Fruit fly (Drosophila melanogaster) whole organism, embryonic: Measurements from ENCODE around the gene Ugt305A1.

Experiments
- Abd-B ChIP-seq: fragments of 200-800 bp; sonication (Bioruptor generic); optimal IDR thresholded peaks from 2 replicates; lab custom pipeline; 2018; ENCODE audit warnings: missing biosample characterization, mild to moderate bottlenecking, missing genetic modification characterization, moderate library complexity
- Awh ChIP-seq: fragments of 200-800 bp; sonication (Bioruptor generic); IDR thresholded peaks from 2 replicates; pipeline ENCODE4, ENCODE4 v1.3.6; 2022; ENCODE audit warnings: missing biosample characterization, missing genetic modification characterization
- Bgb ChIP-seq: fragments of 200-800 bp; sonication (Bioruptor generic); IDR thresholded peaks from 2 replicates; pipeline ENCODE4 v1.3.6; 2022; ENCODE audit warnings: missing biosample characterization, missing genetic modification characterization; ENCODE audit not compliant: partially characterized antibody
- CG10431 ChIP-seq: fragments of 200-800 bp; sonication (Bioruptor generic); optimal IDR thresholded peaks from 3 replicates; lab custom pipeline; 2018; ENCODE audit warnings: missing biosample characterization, mild to moderate bottlenecking, missing genetic modification characterization
- CG11093 ChIP-seq: fragments of 200-800 bp; sonication (Bioruptor generic); IDR thresholded peaks from 3 replicates; pipeline ENCODE4 v1.3.6; 2022; ENCODE audit warnings: missing biosample characterization, missing genetic modification characterization
- CG11398 ChIP-seq: fragments of 200-800 bp; sonication (Bioruptor generic); optimal IDR thresholded peaks from 2 replicates; lab custom pipeline; 2016; ENCODE audit warnings: missing biosample characterization, missing genetic modification characterization
- CG11560 ChIP-seq: fragments of 200-800 bp; sonication (Bioruptor generic); IDR thresholded peaks from 3 replicates; pipeline ENCODE4 v1.3.6; 2022; ENCODE audit warnings: missing biosample characterization, missing genetic modification characterization
- CG11723 ChIP-seq: fragments of 200-800 bp; sonication (Bioruptor generic); optimal IDR thresholded peaks from 2 replicates; lab custom pipeline; 2017; ENCODE audit warnings: missing biosample characterization, mild to moderate bottlenecking, missing genetic modification characterization
- CG12236 ChIP-seq: fragments of 200-800 bp; sonication (Bioruptor generic); optimal IDR thresholded peaks from 2 replicates; lab custom pipeline; 2016; ENCODE audit warnings: missing biosample characterization, missing genetic modification characterization
- CG13624 ChIP-seq: fragments of 200-800 bp; sonication (Bioruptor generic); optimal IDR thresholded peaks from 2 replicates; lab custom pipeline; 2016; ENCODE audit warnings: missing biosample characterization, missing genetic modification characterization
- CG1603 ChIP-seq: fragments of 200-800 bp; sonication (Bioruptor generic); optimal IDR thresholded peaks from 2 replicates; lab custom pipeline; 2019; ENCODE audit warnings: missing biosample characterization, mild to moderate bottlenecking, missing genetic modification characterization, moderate library complexity
- CG1832 ChIP-seq: fragments of 200-800 bp; sonication (Bioruptor generic); optimal IDR thresholded peaks from 2 replicates; lab custom pipeline; 2017; ENCODE audit warnings: missing biosample characterization, mild to moderate bottlenecking, missing genetic modification characterization, inconsistent platforms
- CG2129 ChIP-seq: fragments of 200-800 bp; sonication (Bioruptor generic); IDR thresholded peaks from 2 replicates; pipeline ENCODE4 v1.3.6; 2022; ENCODE audit warnings: missing biosample characterization, missing genetic modification characterization; ENCODE audit not compliant: partially characterized antibody
- CG3847 ChIP-seq: fragments of 200-800 bp; sonication (Bioruptor generic); IDR thresholded peaks from 2 replicates; pipeline ENCODE4 v1.3.6; 2022; ENCODE audit warnings: missing biosample characterization, missing genetic modification characterization
- CG3995 ChIP-seq: fragments of 200-800 bp; sonication (Bioruptor generic); optimal IDR thresholded peaks from 3 replicates; lab custom pipeline; 2016; ENCODE audit warnings: missing biosample characterization, missing genetic modification characterization
- CG4360 ChIP-seq: fragments of 200-800 bp; sonication (Bioruptor generic); IDR thresholded peaks from 2 replicates; pipeline ENCODE4 v1.3.6; 2022; ENCODE audit warnings: missing biosample characterization, missing genetic modification characterization
- CG5180 ChIP-seq: fragments of 200-800 bp; sonication (Bioruptor generic); optimal IDR thresholded peaks from 3 replicates; lab custom pipeline; 2017; ENCODE audit warnings: missing biosample characterization, missing genetic modification characterization, mild to moderate bottlenecking, moderate library complexity, missing genetic modification reagents
- CG7357 ChIP-seq: fragments of 200-800 bp; sonication (Bioruptor generic); IDR thresholded peaks from 3 replicates; pipeline ENCODE4 v1.3.6; 2022; ENCODE audit warnings: missing biosample characterization, missing genetic modification characterization
- CG7372 ChIP-seq: fragments of 200-800 bp; sonication (Bioruptor generic); IDR thresholded peaks from 2 replicates; pipeline ENCODE4 v1.3.6; 2022; ENCODE audit warnings: missing biosample characterization, missing genetic modification characterization
- CG8290 ChIP-seq, 3 experiments: fragments of 200-800 bp; sonication (Bioruptor generic); optimal IDR thresholded peaks; 2 replicates each; lab custom pipeline; 2016 to 2019; ENCODE audit warnings: missing biosample characterization in 3 of 3, missing genetic modification characterization in 3 of 3, mild to moderate bottlenecking in 2 of 3, moderate library complexity in 1 of 3
- CrebB ChIP-seq: fragments of 200-800 bp; sonication (Bioruptor generic); optimal IDR thresholded peaks from 3 replicates; lab custom pipeline; 2018; ENCODE audit warnings: missing biosample characterization, mild to moderate bottlenecking, missing genetic modification characterization
- Fer3 ChIP-seq: fragments of 200-800 bp; sonication (Bioruptor generic); optimal IDR thresholded peaks from 2 replicates; lab custom pipeline; 2018; ENCODE audit warnings: missing biosample characterization, mild to moderate bottlenecking, missing genetic modification characterization, moderate library complexity
- HmgD ChIP-seq: fragments of 200-800 bp; sonication (Bioruptor generic); optimal IDR thresholded peaks from 3 replicates; lab custom pipeline; 2016; ENCODE audit warnings: missing biosample characterization, missing genetic modification characterization
- Hr51 ChIP-seq, 2 experiments: fragments of 200-800 bp; sonication (Bioruptor generic); optimal IDR thresholded peaks; 2 replicates in 1 of 2; 3 replicates in 1 of 2; lab custom pipeline; 2016 to 2018; ENCODE audit warnings: missing biosample characterization in 2 of 2, missing genetic modification characterization in 2 of 2, mild to moderate bottlenecking in 1 of 2, moderate library complexity in 1 of 2
- Lpt ChIP-seq: fragments of >200 bp; optimal IDR thresholded peaks from 2 replicates; lab custom pipeline; 2018; ENCODE audit warnings: missing biosample characterization, missing genetic modification characterization
- MESR4 ChIP-seq: fragments of 200-800 bp; sonication (Bioruptor generic); optimal IDR thresholded peaks from 2 replicates; lab custom pipeline; 2018; ENCODE audit warnings: missing biosample characterization, mild to moderate bottlenecking, missing genetic modification characterization, moderate library complexity
- Mrtf ChIP-seq: fragments of 200-800 bp; sonication (Bioruptor generic); IDR thresholded peaks from 3 replicates; pipeline ENCODE4 v1.3.6; 2022; ENCODE audit warnings: missing biosample characterization, missing genetic modification characterization
- Sin3A ChIP-seq: fragments of >200 bp; optimal IDR thresholded peaks from 2 replicates; lab custom pipeline; 2018
- Ssrp ChIP-seq: fragments of 200-800 bp; sonication (Bioruptor generic); optimal IDR thresholded peaks from 2 replicates; lab custom pipeline; 2018; ENCODE audit warnings: missing biosample characterization, mild to moderate bottlenecking, missing genetic modification characterization, moderate library complexity
- Xbp1 ChIP-seq: fragments of 200-800 bp; sonication (Bioruptor generic); optimal IDR thresholded peaks from 3 replicates; lab custom pipeline; 2016; ENCODE audit warnings: missing biosample characterization, mild to moderate bottlenecking, missing genetic modification characterization
- Xrp1 ChIP-seq: fragments of 200-800 bp; sonication (Bioruptor generic); IDR thresholded peaks from 2 replicates; pipeline ENCODE4 v1.3.6; 2022; ENCODE audit warnings: missing biosample characterization, missing genetic modification characterization
- abd-A ChIP-seq: fragments of 200-800 bp; sonication (Bioruptor generic); optimal IDR thresholded peaks from 3 replicates; lab custom pipeline; 2019; ENCODE audit warnings: missing biosample characterization, mild to moderate bottlenecking, missing genetic modification characterization, moderate library complexity
- amos ChIP-seq: fragments of 200-800 bp; sonication (Bioruptor generic); IDR thresholded peaks from 2 replicates; pipeline ENCODE4 v1.3.6; 2022; ENCODE audit warnings: missing biosample characterization, missing genetic modification characterization; ENCODE audit not compliant: partially characterized antibody
- en ChIP-seq: fragments of 200-800 bp; sonication (Bioruptor generic); optimal IDR thresholded peaks from 2 replicates; lab custom pipeline; 2016; ENCODE audit warnings: missing biosample characterization, missing genetic modification characterization
- fu2 ChIP-seq: fragments of 200-800 bp; sonication (Bioruptor generic); optimal IDR thresholded peaks from 2 replicates; lab custom pipeline; 2016; ENCODE audit warnings: missing biosample characterization, missing genetic modification characterization
- gcm ChIP-seq: fragments of 200-800 bp; sonication (Bioruptor generic); optimal IDR thresholded peaks from 2 replicates; lab custom pipeline; 2019; ENCODE audit warnings: missing biosample characterization, mild to moderate bottlenecking, missing genetic modification characterization, moderate library complexity
- gsb-n ChIP-seq: fragments of 200-800 bp; sonication (Bioruptor generic); optimal IDR thresholded peaks from 3 replicates; lab custom pipeline; 2018; ENCODE audit warnings: missing biosample characterization, mild to moderate bottlenecking, missing genetic modification characterization
- hkb ChIP-seq, 2 experiments: fragments of 200-800 bp in 1 of 2; fragments of >200 bp in 1 of 2; sonication (Bioruptor generic) in 1 of 2; IDR thresholded peaks in 1 of 2; optimal IDR thresholded peaks in 1 of 2; 2 replicates each; pipeline versions ENCODE4 v1.3.6 to Lab custom; 2017 to 2022; ENCODE audit warnings: missing biosample characterization in 1 of 2, missing genetic modification characterization in 1 of 2
- pfk ChIP-seq: fragments of 200-800 bp; sonication (Bioruptor generic); optimal IDR thresholded peaks from 2 replicates; lab custom pipeline; 2018; ENCODE audit warnings: missing biosample characterization, mild to moderate bottlenecking, missing genetic modification characterization, moderate library complexity
- pho ChIP-seq: fragments of 200-800 bp; sonication (Bioruptor generic); optimal IDR thresholded peaks from 2 replicates; lab custom pipeline; 2016; ENCODE audit warnings: missing biosample characterization, missing genetic modification characterization
- pnt ChIP-seq: fragments of 200-800 bp; sonication (Bioruptor generic); optimal IDR thresholded peaks from 3 replicates; lab custom pipeline; 2016; ENCODE audit warnings: missing biosample characterization, missing genetic modification characterization
- pros ChIP-seq: fragments of 200-800 bp; sonication (Bioruptor generic); optimal IDR thresholded peaks from 3 replicates; lab custom pipeline; 2019; ENCODE audit warnings: missing biosample characterization, mild to moderate bottlenecking, missing genetic modification characterization, moderate library complexity
- pum ChIP-seq: fragments of 200-800 bp; sonication (Bioruptor generic); optimal IDR thresholded peaks from 2 replicates; lab custom pipeline; 2016; ENCODE audit warnings: missing biosample characterization, missing genetic modification characterization
- ranshi ChIP-seq: fragments of 200-800 bp; sonication (Bioruptor generic); IDR thresholded peaks from 2 replicates; pipeline ENCODE4 v1.3.6; 2022; ENCODE audit warnings: missing biosample characterization, missing genetic modification characterization
- ro ChIP-seq: fragments of 200-800 bp; sonication (Bioruptor generic); IDR thresholded peaks from 2 replicates; pipeline ENCODE4 v1.3.6; 2022; ENCODE audit warnings: missing biosample characterization, missing genetic modification characterization
- shn ChIP-seq: fragments of 200-800 bp; sonication (Bioruptor generic); optimal IDR thresholded peaks from 3 replicates; lab custom pipeline; 2016; ENCODE audit warnings: missing biosample characterization, missing genetic modification characterization
- sisA ChIP-seq: fragments of 200-800 bp; sonication (Bioruptor generic); IDR thresholded peaks from 2 replicates; pipeline ENCODE4 v1.3.6; 2022; ENCODE audit warnings: missing biosample characterization, missing genetic modification characterization
- vfl ChIP-seq: fragments of 200-800 bp; sonication (Bioruptor generic); optimal IDR thresholded peaks from 2 replicates; lab custom pipeline; 2016; ENCODE audit warnings: missing biosample characterization, missing genetic modification characterization
- wor ChIP-seq: fragments of 200-800 bp; sonication (Bioruptor generic); IDR thresholded peaks from 2 replicates; pipeline ENCODE4 v1.3.6; 2022; ENCODE audit warnings: missing biosample characterization, missing genetic modification characterization

Gene Ugt305A1

DNA sequence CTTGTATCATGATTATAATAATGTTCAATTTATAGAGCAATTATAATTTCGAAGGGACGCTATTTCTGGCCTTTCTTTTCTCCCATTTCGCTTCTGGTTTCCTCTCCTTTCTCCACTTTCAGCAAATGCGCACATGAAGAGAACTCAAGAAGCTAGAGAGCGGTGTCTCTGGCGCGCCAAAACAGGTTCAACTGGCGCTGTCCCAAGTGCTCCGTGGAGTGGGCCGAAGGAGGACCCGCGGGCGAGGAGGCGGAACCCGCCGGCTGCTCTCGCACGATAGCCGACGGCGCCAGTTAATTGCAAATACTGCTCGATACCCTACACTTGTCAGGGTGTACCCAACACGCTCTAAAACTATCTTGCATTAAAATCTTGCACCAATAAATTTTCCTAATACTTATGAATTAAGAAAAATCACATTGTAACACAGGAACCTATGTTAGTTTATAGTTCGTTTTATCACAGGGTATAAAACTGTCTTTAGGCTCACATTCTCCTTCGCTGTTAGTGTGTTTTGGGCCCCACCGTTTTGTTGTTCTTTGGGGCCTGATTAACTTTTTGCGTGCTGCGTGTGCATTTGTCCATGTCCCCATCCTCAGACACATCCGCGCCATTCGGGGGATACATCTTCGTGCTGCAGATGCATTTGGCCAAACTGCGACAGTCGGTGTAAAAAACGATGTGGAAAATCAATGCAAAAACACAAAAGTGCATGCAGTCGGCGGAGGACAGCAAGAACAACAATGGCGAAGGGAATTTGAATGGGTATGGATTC, 10.8 kb downstream of the Ugt305A1 start (continued):
- TF ChIP-seq hkb (optimal IDR thresholded peaks at IDR 0.05; lab: Kevin White, UChicago) (no peak), hkb (GFP tag; IDR thresholded peaks at IDR 0.05; lab: Robert Waterston, UW) (peak; percentile 94), en (GFP tag; lab: Kevin White, UChicago) (peak; percentile 85), wor (peak; percentile 89), gsb-n (tag; lab: Kevin White, UChicago) (peak; percentile 71), Abd-B (GFP tag; lab: Kevin White, UChicago) (peak; percentile 89), HmgD (GFP tag; lab: Kevin White, UChicago) (peak; percentile 81), CG2129 (GFP tag; lab: Robert Waterston, UW) (no peak), CG11560 (tag; lab: Robert Waterston, UW) (peak; percentile 82), pfk (GFP tag; lab: Kevin White, UChicago) (no peak), CrebB (tag; lab: Kevin White, UChicago) (peak; percentile 79), CG7372 (GFP tag; lab: Robert Waterston, UW) (peak; percentile 88), Lpt (GFP tag; lab: Kevin White, UChicago) (no peak), Xrp1 (peak; percentile 90), pum (peak; percentile 78), gcm (GFP tag; lab: Kevin White, UChicago) (peak; percentile 45), CG5180 (GFP tag; lab: Kevin White, UChicago) (peak; percentile 29), MESR4 (GFP tag; lab: Kevin White, UChicago) (no peak), Awh (GFP tag; lab: Robert Waterston, UW) (peak; percentile 90), abd-A (tag; lab: Kevin White, UChicago) (no peak), pho (GFP tag; lab: Kevin White, UChicago) (peak; percentile 85), Hr51 (GFP tag; optimal IDR thresholded peaks at IDR 0.05; lab: Kevin White, UChicago) (peak; percentile 84 to 90), shn (GFP tag; lab: Kevin White, UChicago) (peak; percentile 90), Mrtf (GFP tag; lab: Robert Waterston, UW) (peak; percentile 90), CG7357 (GFP tag; lab: Robert Waterston, UW) (peak; percentile 87), CG1603 (tag; lab: Kevin White, UChicago) (peak; percentile 93), CG4360 (GFP tag; lab: Robert Waterston, UW) (peak; percentile 56), pros (GFP tag; lab: Kevin White, UChicago) (no peak), CG3847 (GFP tag; lab: Robert Waterston, UW) (peak; percentile 92), Fer3 (tag; lab: Kevin White, UChicago) (peak; percentile 91), Bgb (GFP tag; lab: Robert Waterston, UW) (no peak), CG11398 (GFP tag; lab: Kevin White, UChicago) (peak; percentile 81), pnt (GFP tag; lab: Kevin White, UChicago) (peak; percentile 84), CG1832 (GFP tag; lab: Kevin White, UChicago) (no peak), CG3995 (GFP tag; lab: Kevin White, UChicago) (peak; percentile 59), vfl (GFP tag; lab: Kevin White, UChicago) (peak; percentile 58), sisA (peak; percentile 93), CG10431 (GFP tag; lab: Kevin White, UChicago) (peak; percentile 22), Xbp1 (GFP tag; lab: Kevin White, UChicago) (peak; percentile 92), Sin3A (lab: Kevin White, UChicago) (no peak), CG8290 (GFP tag; optimal IDR thresholded peaks at IDR 0.05; lab: Kevin White, UChicago) (no peak), CG8290 (tag; optimal IDR thresholded peaks at IDR 0.05; lab: Kevin White, UChicago) (peak in 1 of 2 experiments; percentile 96), fu2 (GFP tag; lab: Kevin White, UChicago) (peak; percentile 89), CG11723 (GFP tag; lab: Kevin White, UChicago) (peak; percentile 49), CG11093 (GFP tag; lab: Robert Waterston, UW) (peak; percentile 83), CG13624 (GFP tag; lab: Kevin White, UChicago) (peak; percentile 94), ro (GFP tag; lab: Robert Waterston, UW) (peak; percentile 69), Ssrp (tag; lab: Kevin White, UChicago) (peak; percentile 83), amos (GFP tag; lab: Robert Waterston, UW) (no peak), CG12236 (GFP tag; lab: Kevin White, UChicago) (peak; percentile 73), ranshi (GFP tag; lab: Robert Waterston, UW) (peak; percentile 92)
